Worm (Caenorhabditis elegans) whole organism, L2 larva: ENCODE measurements around the gene F49C5.16.

ENCODE experiments used
- ZK546.5 ChIP-seq: sonication (generic microtip); optimal IDR thresholded peaks from 2 replicates; lab custom pipeline; 2017; ENCODE audit warnings: missing biosample characterization, missing genetic modification characterization
- alr-1 ChIP-seq: fragments of 150-350 bp; optimal IDR thresholded peaks from 2 replicates; lab custom pipeline; 2014; ENCODE audit warnings: missing biosample characterization, missing genetic modification characterization
- aly-2 ChIP-seq: fragments of 150-350 bp; optimal IDR thresholded peaks from 2 replicates; lab custom pipeline; 2014; ENCODE audit warnings: missing biosample characterization, missing genetic modification characterization
- ama-1 ChIP-seq: fragments of 150-350 bp; optimal IDR thresholded peaks from 2 replicates; lab custom pipeline; 2018; ENCODE audit warnings: inconsistent platforms
- ceh-82 ChIP-seq: fragments of 150-350 bp; optimal IDR thresholded peaks from 2 replicates; lab custom pipeline; 2014; ENCODE audit warnings: missing biosample characterization, missing genetic modification characterization
- lin-39 ChIP-seq: fragments of 150-350 bp; optimal IDR thresholded peaks from 2 replicates; lab custom pipeline; 2014; ENCODE audit warnings: missing biosample characterization, missing genetic modification reagents, missing genetic modification characterization
- mab-5 ChIP-seq: fragments of 150-350 bp; optimal IDR thresholded peaks from 2 replicates; lab custom pipeline; 2014; ENCODE audit warnings: missing biosample characterization, missing genetic modification characterization
- nhr-12 ChIP-seq: fragments of 150-350 bp; optimal IDR thresholded peaks from 2 replicates; lab custom pipeline; 2014; ENCODE audit warnings: missing biosample characterization, missing genetic modification characterization
- nhr-23 ChIP-seq: fragments of 150-350 bp; optimal IDR thresholded peaks from 2 replicates; lab custom pipeline; 2014; ENCODE audit warnings: missing biosample characterization, missing genetic modification reagents, missing genetic modification characterization
- nhr-25 ChIP-seq: fragments of 150-350 bp; sonication (generic microtip); optimal IDR thresholded peaks from 3 replicates; lab custom pipeline; 2014; ENCODE audit warnings: missing biosample characterization, missing genetic modification characterization
- snpc-4 ChIP-seq: fragments of 150-350 bp; optimal IDR thresholded peaks from 2 replicates; lab custom pipeline; 2014; ENCODE audit warnings: missing biosample characterization, missing genetic modification characterization
- unc-62 ChIP-seq: fragments of 150-350 bp; optimal IDR thresholded peaks from 2 replicates; lab custom pipeline; 2014; ENCODE audit warnings: missing biosample characterization, missing genetic modification reagents, missing genetic modification characterization

DNA sequence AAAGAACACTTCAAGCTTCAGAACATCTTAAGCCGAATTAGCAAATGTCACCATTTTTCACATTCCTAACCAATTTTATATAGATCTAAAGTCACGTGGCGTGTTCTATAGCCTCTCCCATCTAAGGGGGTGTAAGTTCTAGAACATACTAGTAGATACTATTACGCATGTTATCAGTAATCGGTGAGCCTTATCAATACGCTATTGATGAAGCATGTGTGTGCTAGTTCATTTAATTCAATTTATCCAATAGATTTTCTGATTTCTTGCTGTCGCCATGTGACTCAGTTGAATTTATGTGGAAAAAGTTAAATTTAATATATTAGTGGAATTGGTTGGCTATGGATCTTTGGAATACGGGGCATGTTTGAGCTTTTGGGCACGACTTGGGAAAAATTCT is 41.1 kb upstream of the F49C5.16 start:
- TF ChIP-seq aly-2 (tag; lab: Kevin White, UChicago) (no peak), lin-39 (tag; lab: Kevin White, UChicago) (no peak), nhr-25 (tag; lab: Kevin White, UChicago) (no peak), nhr-12 (no peak), snpc-4 (tag; lab: Kevin White, UChicago) (no peak), ceh-82 (tag; lab: Kevin White, UChicago) (no peak), ZK546.5 (tag; lab: Kevin White, UChicago) (no peak), alr-1 (no peak), nhr-23 (tag; lab: Kevin White, UChicago) (no peak), unc-62 (GFP tag; lab: Kevin White, UChicago) (no peak), ama-1 (lab: Kevin White, UChicago) (no peak), mab-5 (no peak)
